Fruit fly (Drosophila melanogaster) whole organism, embryonic: ENCODE data around the gene RhoBTB.

Experiments
- Ada2b ChIP-seq: fragments of 200-800 bp; sonication (Bioruptor generic); IDR thresholded peaks from 2 replicates; pipeline ENCODE4 v1.3.6; 2022; ENCODE audit warnings: missing biosample characterization, missing genetic modification characterization
- Atf-2 ChIP-seq: fragments of 200-800 bp; sonication (Bioruptor generic); optimal IDR thresholded peaks from 2 replicates; lab custom pipeline; 2016; ENCODE audit warnings: missing biosample characterization, missing genetic modification characterization
- C15 ChIP-seq: fragments of 200-800 bp; sonication (Bioruptor generic); IDR thresholded peaks from 3 replicates; pipeline ENCODE4 v1.3.6; 2022; ENCODE audit warnings: missing biosample characterization, missing genetic modification characterization
- CG11695 ChIP-seq: fragments of 200-800 bp; sonication (Bioruptor generic); IDR thresholded peaks from 3 replicates; pipeline ENCODE4 v1.3.6; 2022; ENCODE audit warnings: missing biosample characterization, missing genetic modification characterization
- CG13296 ChIP-seq: fragments of 200-800 bp; sonication (Bioruptor generic); optimal IDR thresholded peaks from 3 replicates; lab custom pipeline; 2018; ENCODE audit warnings: missing biosample characterization, mild to moderate bottlenecking, missing genetic modification characterization
- CG13624 ChIP-seq: fragments of 200-800 bp; sonication (Bioruptor generic); optimal IDR thresholded peaks from 2 replicates; lab custom pipeline; 2016; ENCODE audit warnings: missing biosample characterization, missing genetic modification characterization
- CG14860 ChIP-seq: fragments of 200-800 bp; sonication (Bioruptor generic); IDR thresholded peaks from 3 replicates; pipeline ENCODE4 v1.3.6; 2022; ENCODE audit warnings: missing biosample characterization, missing genetic modification characterization; ENCODE audit not compliant: partially characterized antibody
- CG15011 ChIP-seq: fragments of 200-800 bp; sonication (Bioruptor generic); optimal IDR thresholded peaks from 3 replicates; lab custom pipeline; 2018; ENCODE audit warnings: missing biosample characterization, mild to moderate bottlenecking, missing genetic modification characterization
- CG15514 ChIP-seq: fragments of 200-800 bp; sonication (Bioruptor generic); optimal IDR thresholded peaks from 3 replicates; lab custom pipeline; 2017; ENCODE audit warnings: missing biosample characterization, missing genetic modification characterization, mild to moderate bottlenecking, moderate library complexity, missing genetic modification reagents
- CG16815 ChIP-seq: fragments of 200-800 bp; sonication (Bioruptor generic); optimal IDR thresholded peaks from 3 replicates; lab custom pipeline; 2017; ENCODE audit warnings: missing biosample characterization, mild to moderate bottlenecking, missing genetic modification characterization
- CG18262 ChIP-seq: fragments of 200-800 bp; optimal IDR thresholded peaks from 3 replicates; lab custom pipeline; 2019; ENCODE audit warnings: missing biosample characterization, mild to moderate bottlenecking, missing genetic modification characterization, moderate library complexity
- CG2712 ChIP-seq: fragments of 200-800 bp; optimal IDR thresholded peaks from 3 replicates; lab custom pipeline; 2019; ENCODE audit warnings: missing biosample characterization, mild to moderate bottlenecking, missing genetic modification characterization, moderate library complexity
- CG6683 ChIP-seq: fragments of 200-800 bp; sonication (Bioruptor generic); optimal IDR thresholded peaks from 2 replicates; lab custom pipeline; 2017; ENCODE audit warnings: missing biosample characterization, mild to moderate bottlenecking, missing genetic modification characterization, missing genetic modification reagents
- CG7745 ChIP-seq: fragments of 200-800 bp; sonication (Bioruptor generic); optimal IDR thresholded peaks from 2 replicates; lab custom pipeline; 2018; ENCODE audit warnings: missing biosample characterization, mild to moderate bottlenecking, missing genetic modification characterization, moderate library complexity
- CG7839 ChIP-seq: fragments of 200-800 bp; sonication (Bioruptor generic); optimal IDR thresholded peaks from 3 replicates; lab custom pipeline; 2018; ENCODE audit warnings: missing biosample characterization, mild to moderate bottlenecking, missing genetic modification characterization, moderate library complexity
- CG8944 ChIP-seq: fragments of 200-800 bp; sonication (Bioruptor generic); optimal IDR thresholded peaks from 3 replicates; lab custom pipeline; 2016; ENCODE audit warnings: missing biosample characterization, missing genetic modification characterization
- CG9609 ChIP-seq: fragments of 200-800 bp; sonication (Bioruptor generic); optimal IDR thresholded peaks from 3 replicates; lab custom pipeline; 2016; ENCODE audit warnings: missing biosample characterization, missing genetic modification characterization
- E2f1 ChIP-seq: fragments of 200-800 bp; sonication (Bioruptor generic); IDR thresholded peaks from 2 replicates; pipeline ENCODE4 v1.3.6; 2022; ENCODE audit warnings: missing biosample characterization, missing genetic modification characterization
- E2f2 ChIP-seq: fragments of 200-800 bp; sonication (Bioruptor generic); IDR thresholded peaks from 2 replicates; pipeline ENCODE4 v1.3.6; 2022; ENCODE audit warnings: missing biosample characterization, missing genetic modification characterization
- Fer1 ChIP-seq: fragments of 200-800 bp; sonication (Bioruptor generic); optimal IDR thresholded peaks from 2 replicates; lab custom pipeline; 2017; ENCODE audit warnings: missing biosample characterization, mild to moderate bottlenecking, missing genetic modification characterization
- Hmr ChIP-seq: fragments of 200-800 bp; sonication (Bioruptor generic); optimal IDR thresholded peaks from 3 replicates; lab custom pipeline; 2017; ENCODE audit warnings: mild to moderate bottlenecking, missing biosample characterization, missing genetic modification reagents, missing genetic modification characterization
- Hr3 ChIP-seq: fragments of 200-800 bp; sonication (Bioruptor generic); optimal IDR thresholded peaks from 3 replicates; lab custom pipeline; 2016; ENCODE audit warnings: missing biosample characterization, missing genetic modification characterization
- Lpt ChIP-seq: fragments of >200 bp; optimal IDR thresholded peaks from 2 replicates; lab custom pipeline; 2018; ENCODE audit warnings: missing biosample characterization, missing genetic modification characterization
- Max ChIP-seq: fragments of 200-800 bp; sonication (Bioruptor generic); optimal IDR thresholded peaks from 2 replicates; lab custom pipeline; 2016; ENCODE audit warnings: missing biosample characterization, mild to moderate bottlenecking, missing genetic modification characterization
- Med ChIP-seq: fragments of 200-800 bp; sonication (Bioruptor generic); peaks from one replicate; lab custom pipeline; 2016; ENCODE audit warnings: missing biosample characterization, missing genetic modification characterization, mild to moderate bottlenecking, inconsistent platforms, moderate library complexity
- NfI ChIP-seq: fragments of 200-800 bp; sonication (Bioruptor generic); optimal IDR thresholded peaks from 3 replicates; lab custom pipeline; 2018; ENCODE audit warnings: missing biosample characterization, mild to moderate bottlenecking, missing genetic modification characterization, moderate library complexity
- Oaz ChIP-seq: fragments of 200-800 bp; sonication (Bioruptor generic); IDR thresholded peaks from 2 replicates; pipeline ENCODE4 v1.3.6; 2022; ENCODE audit warnings: missing biosample characterization, missing genetic modification characterization
- PHDP ChIP-seq: fragments of 200-800 bp; sonication (Bioruptor generic); optimal IDR thresholded peaks from 3 replicates; lab custom pipeline; 2018; ENCODE audit warnings: missing biosample characterization, mild to moderate bottlenecking, missing genetic modification characterization, moderate library complexity
- Ptx1 ChIP-seq: fragments of 200-800 bp; sonication (Bioruptor generic); IDR thresholded peaks from 2 replicates; pipeline ENCODE4 v1.3.6; 2022; ENCODE audit warnings: missing biosample characterization, missing genetic modification characterization
- Sox102F ChIP-seq: fragments of 200-800 bp; sonication (Bioruptor generic); optimal IDR thresholded peaks from 2 replicates; lab custom pipeline; 2018; ENCODE audit warnings: missing biosample characterization, mild to moderate bottlenecking, missing genetic modification characterization, moderate library complexity
- TFAM ChIP-seq: fragments of 200-800 bp; sonication (Bioruptor generic); optimal IDR thresholded peaks from 2 replicates; lab custom pipeline; 2017; ENCODE audit warnings: missing biosample characterization, missing genetic modification characterization, inconsistent platforms
- bowl ChIP-seq: fragments of 200-800 bp; sonication (Bioruptor generic); IDR thresholded peaks from 2 replicates; pipeline ENCODE4 v1.3.6; 2022; ENCODE audit warnings: missing biosample characterization, missing genetic modification characterization
- dpn ChIP-seq, 2 experiments: fragments of 200-800 bp; sonication (Bioruptor generic); optimal IDR thresholded peaks; 3 replicates each; lab custom pipeline; 2016; ENCODE audit warnings: missing biosample characterization in 2 of 2, missing genetic modification characterization in 2 of 2
- exex ChIP-seq: fragments of 200-800 bp; sonication (Bioruptor generic); optimal IDR thresholded peaks from 4 replicates; lab custom pipeline; 2018; ENCODE audit warnings: missing biosample characterization, mild to moderate bottlenecking, missing genetic modification characterization, moderate library complexity
- fd96Cb ChIP-seq: fragments of 200-800 bp; sonication (Bioruptor generic); optimal IDR thresholded peaks from 2 replicates; lab custom pipeline; 2018; ENCODE audit warnings: missing biosample characterization, mild to moderate bottlenecking, missing genetic modification characterization, moderate library complexity
- grau ChIP-seq: fragments of 200-800 bp; optimal IDR thresholded peaks from 3 replicates; lab custom pipeline; 2019; ENCODE audit warnings: missing biosample characterization, mild to moderate bottlenecking, missing genetic modification characterization, moderate library complexity
- ken ChIP-seq: fragments of 200-800 bp; sonication (Bioruptor generic); IDR thresholded peaks from 3 replicates; pipeline ENCODE4 v1.3.6; 2022; ENCODE audit warnings: missing biosample characterization, missing genetic modification characterization
- mirr ChIP-seq: fragments of 200-800 bp; sonication (Bioruptor generic); optimal IDR thresholded peaks from 3 replicates; lab custom pipeline; 2018; ENCODE audit warnings: missing biosample characterization, mild to moderate bottlenecking, missing genetic modification characterization
- otp ChIP-seq: fragments of 200-800 bp; sonication (Bioruptor generic); IDR thresholded peaks from 3 replicates; pipeline ENCODE4, ENCODE4 v1.3.6; 2022; ENCODE audit warnings: missing biosample characterization, missing genetic modification characterization
- row ChIP-seq: fragments of 200-800 bp; sonication (Bioruptor generic); IDR thresholded peaks from 3 replicates; pipeline ENCODE4 v1.3.6; 2022; ENCODE audit warnings: missing biosample characterization, missing genetic modification characterization
- unpg ChIP-seq: fragments of 200-800 bp; sonication (Bioruptor generic); optimal IDR thresholded peaks from 3 replicates; lab custom pipeline; 2018; ENCODE audit warnings: missing biosample characterization, mild to moderate bottlenecking, missing genetic modification characterization, moderate library complexity
- usp ChIP-seq: fragments of >200 bp; optimal IDR thresholded peaks from 2 replicates; lab custom pipeline; 2017; ENCODE audit warnings: missing biosample characterization, missing genetic modification characterization
- zen ChIP-seq: fragments of 200-800 bp; sonication (Bioruptor generic); optimal IDR thresholded peaks from 3 replicates; lab custom pipeline; 2018; ENCODE audit warnings: missing biosample characterization, mild to moderate bottlenecking, missing genetic modification characterization, moderate library complexity

Gene RhoBTB

DNA sequence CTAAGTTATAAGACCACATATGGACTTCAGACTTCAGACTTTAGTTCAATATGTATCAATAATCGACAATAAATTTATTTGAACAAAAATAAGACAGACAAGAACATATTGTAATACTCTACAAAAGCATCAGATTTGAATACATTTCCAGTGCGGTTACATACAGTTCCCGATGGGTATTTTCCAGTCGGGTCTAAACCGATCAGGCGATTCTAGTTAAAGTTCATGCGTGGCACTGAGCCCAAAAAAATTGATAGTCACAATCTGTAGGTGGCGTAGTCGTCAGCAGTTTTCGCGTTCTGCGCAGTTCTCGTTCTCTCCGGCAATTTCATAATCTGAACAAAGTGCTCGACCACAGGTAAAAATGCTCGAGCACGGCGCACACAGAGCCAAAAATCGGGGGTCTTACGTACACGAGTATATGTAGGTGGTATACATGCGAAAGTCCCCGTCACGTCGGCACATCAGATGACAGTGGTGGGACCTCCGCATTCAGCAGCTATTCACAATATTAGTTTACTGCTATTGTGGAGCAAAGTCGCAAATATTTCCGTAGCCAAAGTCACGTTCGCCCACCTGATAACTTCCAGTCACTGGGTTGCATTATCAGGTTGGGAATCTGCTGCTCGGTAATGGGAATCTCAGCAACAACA is 19.3 kb downstream of the RhoBTB start (continued):
- TF ChIP-seq CG15011 (GFP tag; lab: Kevin White, UChicago) (peak; percentile 20), mirr (GFP tag; lab: Kevin White, UChicago) (peak; percentile 63), E2f1 (peak; percentile 54; the same call in 1 of the 2 replicates), Hr3 (GFP tag; lab: Kevin White, UChicago) (peak; percentile 48), NfI (GFP tag; lab: Kevin White, UChicago) (peak; percentile 3), Atf-2 (GFP tag; lab: Kevin White, UChicago) (peak; percentile 29), ken (GFP tag; lab: Robert Waterston, UW) (0 out of 3 replicates have a peak, but pooled peaks have one; percentile 3), grau (tag; lab: Kevin White, UChicago) (peak; percentile 64), row (GFP tag; lab: Robert Waterston, UW) (peak; percentile 78), CG13296 (peak; percentile 44), usp (GFP tag; lab: Kevin White, UChicago) (no peak), C15 (no peak), CG15514 (GFP tag; lab: Kevin White, UChicago) (peak; percentile 38), Med (GFP tag; lab: Kevin White, UChicago) (peak; percentile 87), CG8944 (peak; percentile 8), CG2712 (peak; percentile 33), CG13624 (peak; percentile 85), bowl (GFP tag; lab: Robert Waterston, UW) (no peak), Hmr (GFP tag; lab: Kevin White, UChicago) (peak; percentile 79), dpn (GFP tag; optimal IDR thresholded peaks at IDR 0.05; lab: Kevin White, UChicago) (peak; percentile 37 to 49), Fer1 (GFP tag; lab: Kevin White, UChicago) (peak; percentile 69), Oaz (GFP tag; lab: Robert Waterston, UW) (0 out of 2 replicates have a peak, but pooled peaks have one; percentile 6), unpg (GFP tag; lab: Kevin White, UChicago) (peak; percentile 26), otp (GFP tag; lab: Robert Waterston, UW) (0 out of 3 replicates have a peak, but pooled peaks have one; percentile 26), CG7839 (tag; lab: Kevin White, UChicago) (peak; percentile 63), CG11695 (GFP tag; lab: Robert Waterston, UW) (peak; percentile 46; the same call in 1 of the 3 replicates), E2f2 (GFP tag; lab: Robert Waterston, UW) (no peak), Max (GFP tag; lab: Kevin White, UChicago) (peak; percentile 47), Ada2b (GFP tag; lab: Robert Waterston, UW) (peak; percentile 31; the same call in 1 of the 2 replicates), CG14860 (GFP tag; lab: Robert Waterston, UW) (no peak), CG16815 (GFP tag; lab: Kevin White, UChicago) (peak; percentile 49), CG18262 (tag; lab: Kevin White, UChicago) (peak; percentile 22), PHDP (peak; percentile 27), Sox102F (GFP tag; lab: Kevin White, UChicago) (peak; percentile 22), CG7745 (tag; lab: Kevin White, UChicago) (no peak), fd96Cb (peak; percentile 9), TFAM (no peak), CG9609 (no peak), Ptx1 (peak; percentile 49), CG6683 (GFP tag; lab: Kevin White, UChicago) (peak; percentile 19), exex (tag; lab: Kevin White, UChicago) (peak; percentile 71), Lpt (GFP tag; lab: Kevin White, UChicago) (no peak), zen (tag; lab: Kevin White, UChicago) (no peak)
